Fruit fly (Drosophila melanogaster) whole organism, pupa: ENCODE results near the gene CG31178.

Source experiments
- CG10348 ChIP-seq: fragments of 200-800 bp; sonication (Bioruptor generic); IDR thresholded peaks from 2 replicates; pipeline ENCODE4 v1.3.6; 2022; ENCODE audit warnings: missing biosample characterization, missing genetic modification characterization
- CG14655 ChIP-seq: fragments of 200-800 bp; sonication (Bioruptor generic); optimal IDR thresholded peaks from 3 replicates; lab custom pipeline; 2017; ENCODE audit warnings: mild to moderate bottlenecking, missing biosample characterization, missing genetic modification reagents, missing genetic modification characterization
- CG15710 ChIP-seq: fragments of 200-800 bp; sonication (Bioruptor generic); optimal IDR thresholded peaks from 2 replicates; lab custom pipeline; 2018; ENCODE audit warnings: missing biosample characterization, mild to moderate bottlenecking, missing genetic modification characterization, moderate library complexity
- CG34367 ChIP-seq: fragments of 200-800 bp; sonication (Bioruptor generic); optimal IDR thresholded peaks from 2 replicates; lab custom pipeline; 2018; ENCODE audit warnings: missing biosample characterization, mild to moderate bottlenecking, missing genetic modification characterization
- CG8301 ChIP-seq: fragments of 200-800 bp; sonication (Bioruptor generic); optimal IDR thresholded peaks from 2 replicates; lab custom pipeline; 2018; ENCODE audit warnings: missing biosample characterization, mild to moderate bottlenecking, missing genetic modification characterization
- Snoo ChIP-seq: fragments of 200-800 bp; sonication (Bioruptor generic); optimal IDR thresholded peaks from 3 replicates; lab custom pipeline; 2017; ENCODE audit warnings: missing biosample characterization, mild to moderate bottlenecking, missing genetic modification characterization, inconsistent platforms
- gl ChIP-seq: fragments of 200-800 bp; sonication (Bioruptor generic); optimal IDR thresholded peaks from 2 replicates; lab custom pipeline; 2018; ENCODE audit warnings: missing biosample characterization, mild to moderate bottlenecking, missing genetic modification characterization
- rn ChIP-seq: fragments of 200-800 bp; sonication (Bioruptor generic); IDR thresholded peaks from 2 replicates; pipeline ENCODE4 v1.3.6; 2022; ENCODE audit warnings: missing biosample characterization, missing genetic modification characterization

dm6 chr3R:21899170-21899575, 25.6 kb downstream of the CG31178 start:
- TF ChIP-seq CG8301 (tag; lab: Kevin White, UChicago): peak; percentile 79
- TF ChIP-seq CG10348 (GFP tag; lab: Robert Waterston, UW): no peak
- TF ChIP-seq gl (tag; lab: Kevin White, UChicago): peak; percentile 53
- TF ChIP-seq CG34367 (tag; lab: Kevin White, UChicago): peak; percentile 24
- TF ChIP-seq rn (GFP tag; lab: Robert Waterston, UW): no peak
- peak; percentile 51 for TF ChIP-seq Snoo (tag; lab: Kevin White, UChicago)
- peak; percentile 89 for TF ChIP-seq CG14655 (GFP tag; lab: Kevin White, UChicago)
- peak; percentile 72 for TF ChIP-seq CG15710
